Worm (Caenorhabditis elegans): ENCODE results near the gene F08D12.15.
A peak's percentile ranks its signal among the peaks of the same experiment; 100 is the strongest.

Gene F08D12.15

ce11 chrII:2802804-2803586, 36.6 kb downstream of the F08D12.15 start:
- no peak for TF ChIP-seq egrh-3 (GFP tag; IDR thresholded peaks at IDR 0.05)
- TF ChIP-seq hmg-1.2 (GFP tag; IDR thresholded peaks at IDR 0.05) = peak; percentile 91
- no peak for TF ChIP-seq cebp-1 (GFP tag; IDR thresholded peaks at IDR 0.05)
- peak; percentile 44 for TF ChIP-seq cebp-1 (tag; optimal IDR thresholded peaks at IDR 0.05)
- TF ChIP-seq nhr-80 (tag; optimal IDR thresholded peaks at IDR 0.05) = peak; percentile 75
- no peak for TF ChIP-seq tbp1 (GFP tag; optimal IDR thresholded peaks at IDR 0.05)

ce11 chrII:2804245-2804644, 37.8 kb downstream of the F08D12.15 start:
- TF ChIP-seq hmg-1.2 (GFP tag; IDR thresholded peaks at IDR 0.05) (peak; percentile 33; the same call in 1 of the 2 replicates), D2030.7 (GFP tag; IDR thresholded peaks at IDR 0.05) (no peak), Y53F4B.3 (GFP tag; IDR thresholded peaks at IDR 0.05) (no peak), egrh-3 (GFP tag; IDR thresholded peaks at IDR 0.05) (no peak), die-1 (tag; optimal IDR thresholded peaks at IDR 0.05) (no peak), madf-8 (GFP tag; conservative IDR thresholded peaks at IDR 0.05) (no peak), attf-5 (GFP tag; optimal IDR thresholded peaks at IDR 0.05) (no peak), F10E7.11 (tag; optimal IDR thresholded peaks at IDR 0.05) (no peak), snpc-1.1 (tag; optimal IDR thresholded peaks at IDR 0.05; ENCODE audit: insufficient read depth) (no peak), ceh-79 (tag; optimal IDR thresholded peaks at IDR 0.05) (no peak), ztf-25 (GFP tag; IDR thresholded peaks at IDR 0.05) (no peak), somi-1 (GFP tag; optimal IDR thresholded peaks at IDR 0.05) (peak; percentile 45), egl-18 (GFP tag; IDR thresholded peaks at IDR 0.05) (no peak), ceh-100 (GFP tag; IDR thresholded peaks at IDR 0.05) (no peak), cebp-1 (GFP tag; IDR thresholded peaks at IDR 0.05) (no peak), cebp-1 (tag; optimal IDR thresholded peaks at IDR 0.05) (peak; percentile 2), atf-7 (tag; optimal IDR thresholded peaks at IDR 0.05) (no peak), lsy-27 (tag; optimal IDR thresholded peaks at IDR 0.05; ENCODE audit: borderline replicate concordance, insufficient read depth) (no peak), him-1 (tag; optimal IDR thresholded peaks at IDR 0.05) (no peak), ama-1 (optimal IDR thresholded peaks at IDR 0.05) (no peak), ama-1 (GFP tag; optimal IDR thresholded peaks at IDR 0.05) (no peak), B0336.3 (GFP tag; IDR thresholded peaks at IDR 0.05) (no peak), Y53G8AR.9 (GFP tag; conservative IDR thresholded peaks at IDR 0.05) (no peak), F23B12.7 (tag; optimal IDR thresholded peaks at IDR 0.05; ENCODE audit: insufficient read depth) (peak; percentile 36), mxl-1 (tag; optimal IDR thresholded peaks at IDR 0.05) (no peak), B0035.1 (tag; optimal IDR thresholded peaks at IDR 0.05) (no peak), egl-44 (GFP tag; IDR thresholded peaks at IDR 0.05) (no peak), hrde-1 (tag; optimal IDR thresholded peaks at IDR 0.05; ENCODE audit: borderline replicate concordance) (no peak), ets-4 (GFP tag; optimal IDR thresholded peaks at IDR 0.05) (no peak), C17E4.6 (GFP tag; IDR thresholded peaks at IDR 0.05) (no peak), B0019.2 (GFP tag; conservative IDR thresholded peaks at IDR 0.05) (no peak)

- TF ChIP-seq let-526 (GFP tag; IDR thresholded peaks at IDR 0.05) (0 out of 2 replicates have a peak, but pooled peaks have one; percentile 30), cebp-1 (GFP tag; IDR thresholded peaks at IDR 0.05) (no peak), cebp-1 (tag; optimal IDR thresholded peaks at IDR 0.05) (peak; percentile 46), Y53G8AR.9 (GFP tag; conservative IDR thresholded peaks at IDR 0.05) (0 out of 2 replicates have a peak, but pooled peaks have one; percentile 29), ceh-40 (GFP tag; IDR thresholded peaks at IDR 0.05) (no peak), hmg-1.2 (GFP tag; IDR thresholded peaks at IDR 0.05) (peak; percentile 81), C17E4.6 (GFP tag; IDR thresholded peaks at IDR 0.05) (no peak), ceh-100 (GFP tag; IDR thresholded peaks at IDR 0.05) (peak; percentile 10; the same call in 1 of the 2 replicates), mcd-1 (GFP tag; IDR thresholded peaks at IDR 0.05) (0 out of 2 replicates have a peak, but pooled peaks have one; percentile 25), nhr-80 (tag; optimal IDR thresholded peaks at IDR 0.05) (peak; percentile 65), egrh-3 (GFP tag; IDR thresholded peaks at IDR 0.05) (no peak)
These were observed 38.5 kb downstream of the F08D12.15 start for ce11 chrII:2804949-2805348.

Measured in whole organism, young adult.